Fruit fly (Drosophila melanogaster): ENCODE data around the gene Septin4.

- TF ChIP-seq CG8301 (tag; optimal IDR thresholded peaks at IDR 0.05): no peak
- TF ChIP-seq rn (GFP tag; IDR thresholded peaks at IDR 0.05): no peak
- no peak for TF ChIP-seq CG34367 (tag; optimal IDR thresholded peaks at IDR 0.05)
- TF ChIP-seq Pif1B (GFP tag; optimal IDR thresholded peaks at IDR 0.05): no peak
- no peak for TF ChIP-seq CG14655 (GFP tag; optimal IDR thresholded peaks at IDR 0.05)
- no peak for TF ChIP-seq Snoo (tag; optimal IDR thresholded peaks at IDR 0.05)
- no peak for TF ChIP-seq CG12605 (GFP tag; IDR thresholded peaks at IDR 0.05)
- TF ChIP-seq CG10348 (GFP tag; IDR thresholded peaks at IDR 0.05): no peak
- no peak for TF ChIP-seq gl (tag; optimal IDR thresholded peaks at IDR 0.05)
- TF ChIP-seq Ets98B (GFP tag; IDR thresholded peaks at IDR 0.05): no peak
- no peak for TF ChIP-seq D1 (tag; optimal IDR thresholded peaks at IDR 0.05)
- TF ChIP-seq CG4496 (GFP tag; IDR thresholded peaks at IDR 0.05): no peak
These were observed 51.5 kb downstream of the Septin4 start for dm6 chrX:16643363-16643946.

Data from whole organism, pupa.